Worm (Caenorhabditis elegans): ENCODE measurements around the gene F41C3.1.
A peak's percentile ranks its signal among the peaks of the same experiment; 100 is the strongest.

Gene F41C3.1

DNA sequence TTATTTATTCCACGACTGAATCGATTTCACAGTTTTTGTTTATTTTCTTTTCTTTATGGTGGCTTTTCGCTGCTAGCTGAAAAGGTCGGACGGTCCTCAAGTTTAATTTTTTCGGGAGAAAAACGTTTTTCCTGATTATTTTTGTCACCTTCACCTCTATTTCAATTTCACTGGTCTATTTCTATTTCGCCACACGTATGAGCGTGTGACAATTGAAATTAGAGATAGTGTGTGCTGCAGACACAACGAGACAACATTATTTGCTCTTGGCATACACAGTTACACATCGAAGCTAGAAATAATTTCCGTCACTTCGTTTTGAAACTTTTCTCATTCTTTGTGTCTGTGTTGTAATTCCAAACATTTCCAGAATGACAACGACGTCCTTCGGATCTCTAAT lies 36.4 kb upstream of the F41C3.1 start, which contains the start of gene F41C3.8 (continued):
- no peak for TF ChIP-seq fkh-10 (GFP tag; optimal IDR thresholded peaks at IDR 0.05)
- no peak for TF ChIP-seq mep-1 (tag; optimal IDR thresholded peaks at IDR 0.05)
- no peak for TF ChIP-seq lin-1 (GFP tag; IDR thresholded peaks at IDR 0.05)
- no peak for TF ChIP-seq spr-1 (tag; optimal IDR thresholded peaks at IDR 0.05)
- no peak for TF ChIP-seq nhr-111 (GFP tag; optimal IDR thresholded peaks at IDR 0.05)
- TF ChIP-seq F37D6.2 (tag; optimal IDR thresholded peaks at IDR 0.05), result no peak
- TF ChIP-seq daf-19 (GFP tag; conservative IDR thresholded peaks at IDR 0.05), result no peak
- TF ChIP-seq zip-11 (GFP tag; IDR thresholded peaks at IDR 0.05), result no peak
- no peak for TF ChIP-seq mdl-1 (tag; optimal IDR thresholded peaks at IDR 0.05)
- TF ChIP-seq ceh-62 (tag; optimal IDR thresholded peaks at IDR 0.05), result no peak
- no peak for TF ChIP-seq skn-1 (tag; optimal IDR thresholded peaks at IDR 0.05)
- TF ChIP-seq unc-130 (GFP tag; optimal IDR thresholded peaks at IDR 0.05), result no peak
- TF ChIP-seq zip-2 (tag; optimal IDR thresholded peaks at IDR 0.05), result no peak
- TF ChIP-seq ctbp-1 (GFP tag; IDR thresholded peaks at IDR 0.05), result no peak
- no peak for TF ChIP-seq nhr-11 (tag; optimal IDR thresholded peaks at IDR 0.05)
- no peak for TF ChIP-seq egl-43 (GFP tag; IDR thresholded peaks at IDR 0.05)
- TF ChIP-seq rbr-2 (tag; optimal IDR thresholded peaks at IDR 0.05), result no peak
- no peak for TF ChIP-seq set-16 (GFP tag; IDR thresholded peaks at IDR 0.05)
- TF ChIP-seq ceh-32 (tag; optimal IDR thresholded peaks at IDR 0.05; ENCODE audit: poor library complexity), result no peak
- peak; percentile 42; the same call in 1 of the 2 replicates for TF ChIP-seq dmd-6 (GFP tag; IDR thresholded peaks at IDR 0.05)
- TF ChIP-seq sdz-12 (GFP tag; optimal IDR thresholded peaks at IDR 0.05), result no peak

DNA sequence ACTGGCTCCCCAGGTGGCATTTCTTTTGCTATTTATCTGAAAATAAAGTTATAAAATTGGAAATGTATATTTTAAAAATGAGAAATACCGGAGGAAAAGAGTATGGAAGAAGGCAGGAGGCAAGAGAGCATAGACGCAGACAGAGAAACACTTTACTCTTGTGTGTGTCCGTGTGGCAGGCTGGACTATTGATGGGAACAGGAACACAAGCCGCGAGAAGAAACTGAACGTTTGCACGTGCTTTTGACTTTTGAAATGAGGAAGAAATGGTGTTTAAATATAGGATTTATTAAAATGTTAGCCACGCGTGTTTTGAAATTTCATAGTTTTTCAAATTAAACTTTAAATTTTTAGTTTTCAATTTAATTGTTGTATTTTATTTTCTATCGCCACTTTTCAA lies 26.0 kb upstream of the F41C3.1 start, which contains the start of gene F10G7.10:
F10G7.10 (minus strand) TSS at position 145 of the 400 bp plus-strand sequence.
- TF ChIP-seq hlh-11 (tag; optimal IDR thresholded peaks at IDR 0.05), result peak; percentile 42
- TF ChIP-seq hmg-1.1 (GFP tag; IDR thresholded peaks at IDR 0.05), result 0 out of 2 replicates have a peak, but pooled peaks have one; percentile 39
- TF ChIP-seq set-16 (GFP tag; IDR thresholded peaks at IDR 0.05), result no peak
- no peak for TF ChIP-seq dpl-1 (GFP tag; optimal IDR thresholded peaks at IDR 0.05)
- TF ChIP-seq php-3 (GFP tag; IDR thresholded peaks at IDR 0.05), result no peak
- TF ChIP-seq dve-1 (tag; optimal IDR thresholded peaks at IDR 0.05; ENCODE audit: insufficient read depth), result peak; percentile 36
- no peak for TF ChIP-seq mdt-29 (GFP tag; IDR thresholded peaks at IDR 0.05)
- TF ChIP-seq nhr-76 (tag; optimal IDR thresholded peaks at IDR 0.05), result no peak
- TF ChIP-seq hlh-30 (tag; optimal IDR thresholded peaks at IDR 0.05; ENCODE audit: insufficient read depth), result peak; percentile 83
- no peak for TF ChIP-seq ama-1 (optimal IDR thresholded peaks at IDR 0.05)
- TF ChIP-seq mep-1 (tag; optimal IDR thresholded peaks at IDR 0.05), result peak; percentile 0
- peak in 1 of 2 experiments; percentile 28 for TF ChIP-seq lsy-2 (tag; optimal IDR thresholded peaks at IDR 0.05)
- no peak for TF ChIP-seq daf-16 (GFP tag; optimal IDR thresholded peaks at IDR 0.05)
- TF ChIP-seq daf-16 (tag; optimal IDR thresholded peaks at IDR 0.05), result peak; percentile 29
- TF ChIP-seq mdl-1 (tag; optimal IDR thresholded peaks at IDR 0.05), result peak; percentile 30 to 84
- TF ChIP-seq ctbp-1 (GFP tag; IDR thresholded peaks at IDR 0.05), result no peak
- TF ChIP-seq aha-1 (tag), result no peak
- no peak for TF ChIP-seq zfp-3 (GFP tag; conservative IDR thresholded peaks at IDR 0.05)
- no peak for TF ChIP-seq lin-39 (tag; optimal IDR thresholded peaks at IDR 0.05)
- peak in 1 of 2 experiments; percentile 50 for TF ChIP-seq hif-1 (tag; optimal IDR thresholded peaks at IDR 0.05)
- TF ChIP-seq daf-12 (tag; optimal IDR thresholded peaks at IDR 0.05), result no peak
- TF ChIP-seq mxl-3 (GFP tag; optimal IDR thresholded peaks at IDR 0.05), result peak; percentile 69
- TF ChIP-seq mes-2 (tag; optimal IDR thresholded peaks at IDR 0.05; ENCODE audit: poor library complexity, severe bottlenecking), result peak; percentile 31
- no peak for TF ChIP-seq Y75B8A.6 (GFP tag; IDR thresholded peaks at IDR 0.05)
- TF ChIP-seq ZK546.5 (tag; optimal IDR thresholded peaks at IDR 0.05), result no peak
- peak; percentile 3 for TF ChIP-seq nhr-6 (tag; optimal IDR thresholded peaks at IDR 0.05)
- TF ChIP-seq unc-62 (GFP tag; optimal IDR thresholded peaks at IDR 0.05 in 1 of 2), result peak in 1 of 2 experiments; percentile 59
- TF ChIP-seq unc-62 (tag; optimal IDR thresholded peaks at IDR 0.05), result no peak
- TF ChIP-seq nhr-42 (GFP tag; IDR thresholded peaks at IDR 0.05), result no peak
- TF ChIP-seq tag-97 (GFP tag; IDR thresholded peaks at IDR 0.05), result no peak

Data from whole organism, L4 larva.